Worm (Caenorhabditis elegans) whole organism, mixed stage, embryonic: ENCODE results near the gene C13A2.12.

Experiments
- bed-3 ChIP-seq: fragments of 200-800 bp; sonication (Bioruptor generic); optimal IDR thresholded peaks from 3 replicates; lab custom pipeline; 2018; ENCODE audit warnings: mild to moderate bottlenecking, missing genetic modification characterization, moderate library complexity, missing compliant biosample characterization
- blmp-1 ChIP-seq: fragments of 150-350 bp; optimal IDR thresholded peaks from 2 replicates; lab custom pipeline; 2014; ENCODE audit warnings: missing biosample characterization, missing genetic modification characterization
- ceh-39 ChIP-seq: fragments of 150-350 bp; optimal IDR thresholded peaks from 2 replicates; lab custom pipeline; 2014; ENCODE audit warnings: missing biosample characterization, missing genetic modification characterization
- ceh-43 ChIP-seq: fragments of 200-800 bp; sonication (Bioruptor generic); optimal IDR thresholded peaks from 2 replicates; lab custom pipeline; 2018; ENCODE audit warnings: mild to moderate bottlenecking, missing genetic modification characterization, moderate library complexity, missing compliant biosample characterization
- ceh-83 ChIP-seq: fragments of 200-800 bp; sonication (Bioruptor generic); optimal IDR thresholded peaks from 2 replicates; lab custom pipeline; 2018; ENCODE audit warnings: mild to moderate bottlenecking, missing genetic modification characterization, missing compliant biosample characterization
- cnd-1 ChIP-seq: fragments of 200-800 bp; sonication (Bioruptor generic); optimal IDR thresholded peaks from 2 replicates; lab custom pipeline; 2018; ENCODE audit warnings: mild to moderate bottlenecking, missing genetic modification characterization, missing compliant biosample characterization
- drap-1 ChIP-seq: fragments of 200-800 bp; sonication (Bioruptor generic); optimal IDR thresholded peaks from 3 replicates; lab custom pipeline; 2018; ENCODE audit warnings: mild to moderate bottlenecking, missing genetic modification characterization, missing compliant biosample characterization
- elt-1 ChIP-seq: sonication (generic microtip); optimal IDR thresholded peaks from 2 replicates; lab custom pipeline; 2017; ENCODE audit warnings: missing genetic modification characterization, mild to moderate bottlenecking, missing compliant biosample characterization, antibody characterized with exemption, moderate library complexity, borderline replicate concordance; ENCODE audit not compliant: insufficient read depth
- elt-3 ChIP-seq: fragments of 150-350 bp; optimal IDR thresholded peaks from 2 replicates; lab custom pipeline; 2014; ENCODE audit warnings: missing biosample characterization, missing genetic modification characterization
- flh-1 ChIP-seq: fragments of 200-800 bp; sonication (Bioruptor generic); optimal IDR thresholded peaks from 2 replicates; lab custom pipeline; 2018; ENCODE audit warnings: mild to moderate bottlenecking, missing genetic modification characterization, moderate library complexity, missing compliant biosample characterization
- lsy-2 ChIP-seq: fragments of 150-350 bp; optimal IDR thresholded peaks from 2 replicates; lab custom pipeline; 2014; ENCODE audit warnings: missing biosample characterization, missing genetic modification characterization
- mab-5 ChIP-seq: fragments of 150-350 bp; optimal IDR thresholded peaks from 2 replicates; lab custom pipeline; 2014; ENCODE audit warnings: missing biosample characterization, missing genetic modification characterization
- mep-1 ChIP-seq: fragments of 150-350 bp; optimal IDR thresholded peaks from 2 replicates; lab custom pipeline; 2017; ENCODE audit warnings: missing biosample characterization, missing genetic modification reagents, missing genetic modification characterization, inconsistent platforms
- nhr-12 ChIP-seq: fragments of 150-350 bp; optimal IDR thresholded peaks from 2 replicates; lab custom pipeline; 2014; ENCODE audit warnings: missing biosample characterization, missing genetic modification characterization
- nhr-2 ChIP-seq: fragments of 150-350 bp; optimal IDR thresholded peaks from 2 replicates; lab custom pipeline; 2014; ENCODE audit warnings: missing biosample characterization, missing genetic modification characterization
- nhr-237 ChIP-seq: fragments of 150-350 bp; optimal IDR thresholded peaks from 2 replicates; lab custom pipeline; 2014; ENCODE audit warnings: missing biosample characterization, missing genetic modification characterization
- nhr-28 ChIP-seq: fragments of 150-350 bp; optimal IDR thresholded peaks from 2 replicates; lab custom pipeline; 2014; ENCODE audit warnings: missing biosample characterization, missing genetic modification characterization
- nhr-76 ChIP-seq: sonication (generic microtip); optimal IDR thresholded peaks from 2 replicates; lab custom pipeline; 2017; ENCODE audit warnings: missing biosample characterization, missing genetic modification characterization
- pha-4 ChIP-seq: fragments of 150-350 bp; optimal IDR thresholded peaks from 2 replicates; lab custom pipeline; 2018; ENCODE audit warnings: missing biosample characterization, missing genetic modification reagents, missing genetic modification characterization
- sem-2 ChIP-seq: fragments of 200-800 bp; sonication (Bioruptor generic); optimal IDR thresholded peaks from 2 replicates; lab custom pipeline; 2018; ENCODE audit warnings: mild to moderate bottlenecking, missing genetic modification characterization, missing compliant biosample characterization
- snpc-4 ChIP-seq: fragments of 150-350 bp; optimal IDR thresholded peaks from 2 replicates; lab custom pipeline; 2014; ENCODE audit warnings: missing biosample characterization, missing genetic modification characterization
- sptf-1 ChIP-seq: sonication (generic microtip); optimal IDR thresholded peaks from 2 replicates; lab custom pipeline; 2017; ENCODE audit warnings: mild to moderate bottlenecking, missing genetic modification characterization, moderate library complexity, missing compliant biosample characterization
- unc-120 ChIP-seq: sonication (generic microtip); optimal IDR thresholded peaks from 2 replicates; lab custom pipeline; 2017; ENCODE audit warnings: missing genetic modification characterization, missing compliant biosample characterization; ENCODE audit not compliant: poor library complexity, severe bottlenecking
- unc-39 ChIP-seq: fragments of 150-350 bp; optimal IDR thresholded peaks from 2 replicates; lab custom pipeline; 2014; ENCODE audit warnings: missing biosample characterization, missing genetic modification characterization
- unc-62 ChIP-seq: fragments of 150-350 bp; optimal IDR thresholded peaks from 2 replicates; lab custom pipeline; 2014; ENCODE audit warnings: missing biosample characterization, missing genetic modification reagents, missing genetic modification characterization
- zip-8 ChIP-seq: fragments of 150-350 bp; optimal IDR thresholded peaks from 2 replicates; lab custom pipeline; 2014; ENCODE audit warnings: missing biosample characterization, missing genetic modification characterization
- ztf-11 ChIP-seq: fragments of 150-350 bp; optimal IDR thresholded peaks from 2 replicates; lab custom pipeline; 2014; ENCODE audit warnings: missing biosample characterization, missing genetic modification characterization

C13A2.12 gene

DNA sequence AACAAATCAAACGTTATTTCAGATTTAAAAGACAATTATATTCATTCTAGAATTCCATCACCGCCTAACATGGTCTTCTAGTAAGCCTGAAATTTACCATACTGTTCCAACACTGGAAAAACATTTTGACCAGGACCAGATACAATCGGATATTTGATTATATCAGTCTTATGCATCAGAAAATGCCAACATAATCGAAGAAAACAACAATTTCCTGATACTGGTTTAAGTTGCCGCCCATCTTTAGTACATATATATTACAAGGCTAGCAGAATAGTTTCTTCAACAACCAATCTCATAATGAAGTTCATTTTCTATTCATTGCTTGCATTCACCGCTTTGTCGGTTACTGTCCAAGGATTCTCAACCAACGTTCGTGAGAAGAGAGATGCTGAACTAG is at the start of gene C13A2.12:
TSS of gene C13A2.12 (plus strand) at position 301 of the 400 bp plus-strand sequence.
- TF ChIP-seq blmp-1 (tag; lab: Kevin White, UChicago) (no peak), lsy-2 (tag; lab: Kevin White, UChicago) (no peak), unc-39 (tag; lab: Kevin White, UChicago) (no peak), pha-4 (tag; lab: Kevin White, UChicago) (no peak), ceh-43 (GFP tag; lab: Kevin White, UChicago) (no peak), flh-1 (GFP tag; lab: Kevin White, UChicago) (no peak)
- TF ChIP-seq, all 35 proteins: peak for 0

DNA sequence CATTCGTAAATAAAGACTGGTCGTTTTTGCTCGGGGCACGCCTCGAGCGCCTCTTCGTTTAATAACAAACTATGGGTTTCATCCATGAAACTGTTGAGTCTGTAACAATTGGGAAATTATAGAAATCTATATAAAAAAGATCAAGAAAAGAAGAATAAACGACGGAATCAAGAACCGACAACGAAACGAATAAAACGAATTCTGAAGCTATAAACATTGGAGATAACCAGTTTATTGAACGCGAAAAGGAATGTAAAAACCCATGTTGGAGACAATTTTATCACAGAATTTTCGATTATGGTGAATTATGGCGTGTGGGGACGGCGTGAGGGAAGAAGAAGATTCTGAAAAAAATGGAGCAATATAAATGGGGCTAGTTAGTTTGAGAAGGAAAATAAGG is 44.3 kb upstream of the C13A2.12 start, which contains the start of gene soap-1:
TSS of gene soap-1 (minus strand) at position 101 of the 400 bp plus-strand sequence.
- no peak for TF ChIP-seq flh-1 (GFP tag; lab: Kevin White, UChicago)
- no peak for TF ChIP-seq lsy-2 (tag; lab: Kevin White, UChicago)
- TF ChIP-seq nhr-12 (tag; lab: Kevin White, UChicago): no peak
- TF ChIP-seq bed-3: no peak
- no peak for TF ChIP-seq zip-8 (tag; lab: Kevin White, UChicago)
- TF ChIP-seq nhr-2 (tag; lab: Kevin White, UChicago): no peak
- no peak for TF ChIP-seq sem-2 (GFP tag; lab: Kevin White, UChicago)
- no peak for TF ChIP-seq nhr-28 (tag; lab: Kevin White, UChicago)
- no peak for TF ChIP-seq elt-3 (tag; lab: Kevin White, UChicago)
- no peak for TF ChIP-seq cnd-1 (tag; lab: Kevin White, UChicago)
- TF ChIP-seq ztf-11 (tag; lab: Kevin White, UChicago): no peak
- no peak for TF ChIP-seq snpc-4
- TF ChIP-seq sptf-1 (tag; lab: Kevin White, UChicago): no peak
- no peak for TF ChIP-seq elt-1 (tag; lab: Kevin White, UChicago)
- no peak for TF ChIP-seq unc-62 (GFP tag; lab: Kevin White, UChicago)
- no peak for TF ChIP-seq ceh-39 (tag; lab: Kevin White, UChicago)
- TF ChIP-seq ceh-83 (GFP tag; lab: Kevin White, UChicago): no peak

DNA sequence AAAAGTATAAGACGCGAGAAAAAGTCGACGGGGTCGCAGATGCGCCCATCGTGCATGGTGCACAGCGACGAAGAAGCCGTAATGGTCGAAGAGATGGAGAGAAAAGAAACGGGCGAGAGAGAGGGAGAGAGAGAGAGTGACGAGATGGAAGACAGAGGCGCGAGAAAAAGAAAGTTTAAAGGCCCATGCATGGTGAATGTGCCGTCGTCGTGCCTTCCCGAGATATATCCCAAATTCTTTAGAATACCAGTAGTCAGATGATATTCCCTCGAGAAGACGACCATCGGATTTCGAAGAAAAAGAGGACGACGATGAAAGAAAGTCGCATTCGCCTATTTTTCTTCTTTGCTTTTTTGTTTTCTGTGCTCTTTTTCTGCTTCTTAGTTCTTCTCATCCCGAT is 43.0 kb upstream of the C13A2.12 start:
- no peak for TF ChIP-seq unc-120
- no peak for TF ChIP-seq nhr-237 (tag; lab: Kevin White, UChicago)
- TF ChIP-seq sptf-1 (tag; lab: Kevin White, UChicago): no peak
- TF ChIP-seq lsy-2 (tag; lab: Kevin White, UChicago): no peak
- no peak for TF ChIP-seq zip-8 (tag; lab: Kevin White, UChicago)

DNA sequence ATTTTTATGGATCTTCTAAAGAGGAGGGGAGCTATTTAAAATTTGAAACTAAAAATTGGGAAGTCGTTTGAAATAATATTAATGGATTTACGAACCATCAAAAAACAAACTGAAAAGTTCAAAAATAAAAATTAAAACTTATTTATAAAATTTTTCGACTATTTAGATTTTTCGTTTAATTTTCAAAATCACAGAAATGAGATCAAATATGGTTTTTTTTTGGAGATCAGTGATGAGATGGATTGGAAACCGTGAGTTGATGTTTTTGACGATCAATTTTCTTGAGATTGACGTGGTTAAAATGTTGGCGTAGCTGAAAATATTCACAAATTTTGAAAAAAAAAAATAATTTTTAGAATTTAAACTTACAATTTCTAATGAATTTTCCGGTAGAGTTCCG is 40.1 kb upstream of the C13A2.12 start, which contains the start of gene C13F10.5:
TSS of gene C13F10.5 (minus strand) at position 101 of the 400 bp plus-strand sequence.
- no peak for TF ChIP-seq drap-1 (GFP tag; lab: Kevin White, UChicago)

DNA sequence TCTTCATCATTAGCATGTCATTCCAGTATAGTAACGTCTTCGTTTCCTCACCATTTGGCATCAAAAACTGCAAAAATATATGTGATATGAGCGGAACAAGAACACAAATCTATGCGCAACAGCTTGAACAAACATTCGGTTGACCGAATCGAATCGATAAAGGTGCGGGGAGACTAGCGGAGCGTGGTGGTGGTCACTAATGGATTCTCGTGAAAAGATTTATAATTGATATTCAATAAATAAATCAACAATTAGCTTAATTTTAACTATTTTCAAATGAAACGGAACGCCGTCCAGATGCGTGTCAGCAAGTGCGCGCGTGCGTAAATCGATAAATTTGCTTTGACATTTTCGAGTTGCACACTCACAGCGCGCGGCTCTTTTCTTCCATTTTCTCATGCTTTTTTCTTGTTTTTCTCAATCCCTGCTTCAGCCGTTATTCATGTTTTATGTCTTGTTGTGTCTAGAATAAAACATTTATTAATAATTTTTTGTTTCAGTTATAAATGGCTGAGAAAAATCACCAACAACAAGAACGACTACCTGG is 38.0 kb upstream of the C13A2.12 start, which contains the start of the genes C13F10.8, C13F10.6 and kxd-1:
TSS of gene C13F10.8 (minus strand) at position 51 of the 547 bp plus-strand sequence.
TSS of gene C13F10.6 (minus strand) at position 67 of the 547 bp plus-strand sequence.
TSS of gene kxd-1 (plus strand) at position 497 of the 547 bp plus-strand sequence.
- no peak for TF ChIP-seq cnd-1 (tag; lab: Kevin White, UChicago)
- TF ChIP-seq mep-1 (tag; lab: Kevin White, UChicago): peak; percentile 15

DNA sequence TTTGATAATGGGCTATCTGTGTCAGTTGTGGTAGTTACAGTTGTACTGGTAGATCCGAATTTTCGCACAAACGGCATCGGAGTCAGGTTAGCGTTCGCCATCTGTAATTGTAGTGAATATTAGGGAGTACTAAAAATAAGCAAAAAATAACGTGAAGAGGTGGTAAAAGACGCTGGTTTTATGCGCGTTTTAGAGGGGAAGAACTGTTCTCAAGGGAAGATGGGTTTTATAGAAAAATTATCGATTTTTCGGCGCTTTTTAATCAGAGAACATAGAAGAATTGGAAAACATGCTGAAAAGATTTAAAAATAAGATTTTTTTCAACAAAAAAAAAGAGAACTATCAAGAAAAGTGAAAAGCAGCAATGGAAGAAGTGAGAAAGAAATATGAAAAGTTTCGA is 35.9 kb upstream of the C13A2.12 start, which contains the start of gene C13F10.7:
TSS of gene C13F10.7 (minus strand) at position 101 of the 400 bp plus-strand sequence.
- TF ChIP-seq lsy-2 (tag; lab: Kevin White, UChicago) (no peak), drap-1 (GFP tag; lab: Kevin White, UChicago) (no peak), sptf-1 (tag; lab: Kevin White, UChicago) (no peak), unc-39 (tag; lab: Kevin White, UChicago) (no peak), sem-2 (GFP tag; lab: Kevin White, UChicago) (no peak), zip-8 (tag; lab: Kevin White, UChicago) (no peak), nhr-76 (tag; lab: Kevin White, UChicago) (no peak), mab-5 (tag; lab: Kevin White, UChicago) (no peak), ztf-11 (tag; lab: Kevin White, UChicago) (no peak)
- TF ChIP-seq, all 35 proteins: peak for 0
